Worm (Caenorhabditis elegans) whole organism, young adult: ENCODE data around the gene F07C6.4.
A peak's percentile ranks its signal among the peaks of the same experiment; 100 is the strongest.

ENCODE experiments used
- F49E8.2 ChIP-seq: sonication (generic microtip); optimal IDR thresholded peaks from 3 replicates; lab custom pipeline; 2017; ENCODE audit warnings: missing genetic modification characterization, mild to moderate bottlenecking, missing compliant biosample characterization, antibody characterized with exemption, moderate library complexity; ENCODE audit not compliant: insufficient read depth
- K12H6.12 ChIP-seq: fragments of 200-800 bp; sonication (Bioruptor generic); optimal IDR thresholded peaks from 2 replicates; lab custom pipeline; 2018; ENCODE audit warnings: mild to moderate bottlenecking, missing genetic modification characterization, missing compliant biosample characterization
- akir-1 ChIP-seq: fragments of 200-800 bp; sonication (Bioruptor generic); optimal IDR thresholded peaks from 2 replicates; lab custom pipeline; 2018; ENCODE audit warnings: mild to moderate bottlenecking, missing genetic modification characterization, moderate library complexity, missing compliant biosample characterization
- bed-1 ChIP-seq: fragments of 200-800 bp; sonication (Bioruptor generic); IDR thresholded peaks from 2 replicates; pipeline ENCODE4 v1.3.6; 2022; ENCODE audit warnings: missing genetic modification reagents, missing genetic modification characterization, missing compliant biosample characterization
- dox-1 ChIP-seq: fragments of 200-800 bp; sonication (Bioruptor generic); IDR thresholded peaks from 2 replicates; pipeline ENCODE4 v1.3.6; 2022; ENCODE audit warnings: missing genetic modification reagents, missing genetic modification characterization, missing compliant biosample characterization
- egl-44 ChIP-seq: fragments of 200-800 bp; sonication (Bioruptor generic); IDR thresholded peaks from 2 replicates; pipeline ENCODE4 v1.3.6; 2022; ENCODE audit warnings: missing genetic modification reagents, missing genetic modification characterization, missing compliant biosample characterization
- him-1 ChIP-seq: sonication (generic microtip); optimal IDR thresholded peaks from 2 replicates; lab custom pipeline; 2016; ENCODE audit warnings: missing genotype, missing genetic modification reagents, missing genetic modification characterization, missing compliant biosample characterization
- madf-6 ChIP-seq: fragments of 200-800 bp; sonication (Bioruptor generic); IDR thresholded peaks from 2 replicates; pipeline ENCODE4 v1.3.6; 2022; ENCODE audit warnings: missing genetic modification reagents, missing genetic modification characterization, missing compliant biosample characterization
- nhr-179 ChIP-seq: sonication (generic microtip); optimal IDR thresholded peaks from 2 replicates; lab custom pipeline; 2016; ENCODE audit warnings: mild to moderate bottlenecking, missing genetic modification characterization, missing compliant biosample characterization
- rpc-1 ChIP-seq, 2 experiments: fragments of 150-350 bp in 1 of 2; sonication (generic microtip) in 1 of 2; optimal IDR thresholded peaks; 2 replicates each; lab custom pipeline; 2014 to 2018; ENCODE audit warnings: missing biosample characterization in 1 of 2, missing genetic modification characterization in 1 of 2, missing genetic modification reagents in 1 of 2, missing genotype in 1 of 2
- sea-2 ChIP-seq: fragments of 200-800 bp; sonication (Bioruptor generic); IDR thresholded peaks from 2 replicates; pipeline ENCODE4 v1.3.6; 2022; ENCODE audit warnings: missing genetic modification characterization, missing compliant biosample characterization
- snpc-4 ChIP-seq, 5 experiments: fragments of 150-350 bp in 1 of 5; sonication (generic microtip) in 4 of 5; optimal IDR thresholded peaks; 2 replicates each; lab custom pipeline; 2014 to 2018; ENCODE audit warnings: missing genetic modification characterization in 5 of 5, missing biosample characterization in 3 of 5, antibody characterized with exemption in 2 of 5, mild to moderate bottlenecking in 2 of 5, missing compliant biosample characterization in 2 of 5, missing genotype in 2 of 5, moderate library complexity in 2 of 5, missing genetic modification reagents in 1 of 5
- tbp1 ChIP-seq: fragments of 200-800 bp; sonication (Bioruptor generic); optimal IDR thresholded peaks from 2 replicates; lab custom pipeline; 2018; ENCODE audit warnings: mild to moderate bottlenecking, missing genetic modification characterization, missing compliant biosample characterization
- zim-3 ChIP-seq: sonication (generic microtip); optimal IDR thresholded peaks from 2 replicates; lab custom pipeline; 2017; ENCODE audit warnings: mild to moderate bottlenecking, missing genetic modification characterization, moderate library complexity, missing compliant biosample characterization

ce11 chrIV:12840348-12840747, 34.6 kb downstream of the F07C6.4 start:
- TF ChIP-seq egl-44 (GFP tag; lab: Robert Waterston, UW) (no peak), akir-1 (no peak), rpc-1 (optimal IDR thresholded peaks at IDR 0.05; lab: Kevin White, UChicago) (no peak), rpc-1 (tag; optimal IDR thresholded peaks at IDR 0.05; lab: Kevin White, UChicago) (no peak), zim-3 (no peak), snpc-4 (GFP tag; optimal IDR thresholded peaks at IDR 0.05; lab: Kevin White, UChicago) (no peak), snpc-4 (tag; optimal IDR thresholded peaks at IDR 0.05; lab: Kevin White, UChicago) (peak in 1 of 4 experiments; percentile 4), bed-1 (GFP tag; lab: Robert Waterston, UW) (no peak), tbp1 (peak; percentile 18), dox-1 (GFP tag; lab: Robert Waterston, UW) (peak; percentile 28; the same call in 1 of the 2 replicates), K12H6.12 (no peak), nhr-179 (no peak), sea-2 (GFP tag; lab: Robert Waterston, UW) (no peak), madf-6 (0 out of 2 replicates have a peak, but pooled peaks have one; percentile 30), him-1 (peak; percentile 41), F49E8.2 (tag; lab: Kevin White, UChicago) (no peak)
